Fruit fly (Drosophila melanogaster) whole organism, embryonic: Measurements from ENCODE around the gene CG6972.
A peak's percentile ranks its signal among the peaks of the same experiment; 100 is the strongest.

Source experiments
- Ada2b ChIP-seq: fragments of 200-800 bp; sonication (Bioruptor generic); IDR thresholded peaks from 2 replicates; pipeline ENCODE4 v1.3.6; 2022; ENCODE audit warnings: missing biosample characterization, missing genetic modification characterization
- Aef1 ChIP-seq: fragments of 200-800 bp; sonication (Bioruptor generic); IDR thresholded peaks from 3 replicates; pipeline ENCODE4 v1.3.6; 2022; ENCODE audit warnings: missing biosample characterization, missing genetic modification characterization
- Bteb2 ChIP-seq: fragments of 200-800 bp; sonication (Bioruptor generic); optimal IDR thresholded peaks from 2 replicates; lab custom pipeline; 2016; ENCODE audit warnings: missing biosample characterization, missing genetic modification characterization
- CG10959 ChIP-seq: fragments of 200-800 bp; sonication (Bioruptor generic); IDR thresholded peaks from 2 replicates; pipeline ENCODE4 v1.3.6; 2022; ENCODE audit warnings: missing biosample characterization, missing genetic modification characterization
- CG11093 ChIP-seq: fragments of 200-800 bp; sonication (Bioruptor generic); IDR thresholded peaks from 3 replicates; pipeline ENCODE4 v1.3.6; 2022; ENCODE audit warnings: missing biosample characterization, missing genetic modification characterization
- CG12071 ChIP-seq: fragments of 200-800 bp; sonication (Bioruptor generic); optimal IDR thresholded peaks from 3 replicates; lab custom pipeline; 2018; ENCODE audit warnings: missing biosample characterization, mild to moderate bottlenecking, missing genetic modification characterization
- CG12155 ChIP-seq: fragments of 200-800 bp; sonication (Bioruptor generic); optimal IDR thresholded peaks from 3 replicates; lab custom pipeline; 2016; ENCODE audit warnings: missing biosample characterization, missing genetic modification characterization
- CG12219 ChIP-seq: fragments of 200-800 bp; sonication (Bioruptor generic); optimal IDR thresholded peaks from 3 replicates; lab custom pipeline; 2018; ENCODE audit warnings: missing biosample characterization, mild to moderate bottlenecking, missing genetic modification characterization
- CG12299 ChIP-seq: fragments of 200-800 bp; sonication (Bioruptor generic); optimal IDR thresholded peaks from 2 replicates; lab custom pipeline; 2018; ENCODE audit warnings: missing biosample characterization, mild to moderate bottlenecking, missing genetic modification characterization
- CG12659 ChIP-seq: fragments of 200-800 bp; sonication (Bioruptor generic); optimal IDR thresholded peaks from 3 replicates; lab custom pipeline; 2017; ENCODE audit warnings: mild to moderate bottlenecking, missing biosample characterization, missing genetic modification reagents, missing genetic modification characterization
- CG12769 ChIP-seq: fragments of 200-800 bp; sonication (Bioruptor generic); optimal IDR thresholded peaks from 2 replicates; lab custom pipeline; 2019; ENCODE audit warnings: missing biosample characterization, mild to moderate bottlenecking, missing genetic modification characterization, moderate library complexity
- CG13624 ChIP-seq: fragments of 200-800 bp; sonication (Bioruptor generic); optimal IDR thresholded peaks from 2 replicates; lab custom pipeline; 2016; ENCODE audit warnings: missing biosample characterization, missing genetic modification characterization
- CG13894 ChIP-seq: fragments of 200-800 bp; sonication (Bioruptor generic); optimal IDR thresholded peaks from 3 replicates; lab custom pipeline; 2018; ENCODE audit warnings: missing biosample characterization, mild to moderate bottlenecking, missing genetic modification characterization, moderate library complexity
- CG15011 ChIP-seq: fragments of 200-800 bp; sonication (Bioruptor generic); optimal IDR thresholded peaks from 3 replicates; lab custom pipeline; 2018; ENCODE audit warnings: missing biosample characterization, mild to moderate bottlenecking, missing genetic modification characterization
- CG15073 ChIP-seq: fragments of 200-800 bp; sonication (Bioruptor generic); optimal IDR thresholded peaks from 2 replicates; lab custom pipeline; 2016; ENCODE audit warnings: missing biosample characterization, missing genetic modification characterization
- CG17186 ChIP-seq: fragments of 200-800 bp; sonication (Bioruptor generic); optimal IDR thresholded peaks from 3 replicates; lab custom pipeline; 2017; ENCODE audit warnings: missing biosample characterization, missing genetic modification reagents, missing genetic modification characterization
- CG17361 ChIP-seq: fragments of 200-800 bp; sonication (Bioruptor generic); IDR thresholded peaks from 3 replicates; pipeline ENCODE4 v1.3.6; 2022; ENCODE audit warnings: missing biosample characterization, missing genetic modification characterization
- CG2202 ChIP-seq: fragments of 200-800 bp; sonication (Bioruptor generic); optimal IDR thresholded peaks from 2 replicates; lab custom pipeline; 2018; ENCODE audit warnings: missing biosample characterization, mild to moderate bottlenecking, missing genetic modification characterization
- CG6689 ChIP-seq: fragments of 200-800 bp; sonication (Bioruptor generic); IDR thresholded peaks from 2 replicates; pipeline ENCODE4 v1.3.6; 2022; ENCODE audit warnings: missing biosample characterization, missing genetic modification characterization
- CG7271 ChIP-seq: fragments of 200-800 bp; sonication (Bioruptor generic); optimal IDR thresholded peaks from 2 replicates; lab custom pipeline; 2018; ENCODE audit warnings: missing biosample characterization, mild to moderate bottlenecking, missing genetic modification characterization, moderate library complexity
- CG8089 ChIP-seq: fragments of 200-800 bp; sonication (Bioruptor generic); optimal IDR thresholded peaks from 3 replicates; lab custom pipeline; 2016; ENCODE audit warnings: missing biosample characterization, missing genetic modification characterization
- CG8478 ChIP-seq: fragments of >200 bp; optimal IDR thresholded peaks from 2 replicates; lab custom pipeline; 2018
- CkIIα-i1 ChIP-seq: fragments of 200-800 bp; sonication (Bioruptor generic); IDR thresholded peaks from 2 replicates; pipeline ENCODE4 v1.3.6; 2022; ENCODE audit warnings: missing biosample characterization, missing genetic modification characterization
- D ChIP-seq, 2 experiments: fragments of 200-800 bp in 1 of 2; fragments of >200 bp in 1 of 2; sonication (Bioruptor generic) in 1 of 2; optimal IDR thresholded peaks; 2 replicates in 1 of 2; 3 replicates in 1 of 2; lab custom pipeline; 2017; ENCODE audit warnings: mild to moderate bottlenecking in 1 of 2, missing biosample characterization in 1 of 2, missing genetic modification characterization in 1 of 2, missing genetic modification reagents in 1 of 2
- E2f1 ChIP-seq: fragments of 200-800 bp; sonication (Bioruptor generic); IDR thresholded peaks from 2 replicates; pipeline ENCODE4 v1.3.6; 2022; ENCODE audit warnings: missing biosample characterization, missing genetic modification characterization
- Lhr ChIP-seq: fragments of 200-800 bp; sonication (Bioruptor generic); optimal IDR thresholded peaks from 3 replicates; lab custom pipeline; 2017; ENCODE audit warnings: mild to moderate bottlenecking, missing biosample characterization, missing genetic modification reagents, missing genetic modification characterization
- Myb ChIP-seq: fragments of 200-800 bp; sonication (Bioruptor generic); optimal IDR thresholded peaks from 2 replicates; lab custom pipeline; 2016; ENCODE audit warnings: missing biosample characterization, missing genetic modification characterization
- NFAT ChIP-seq: fragments of 200-800 bp; sonication (Bioruptor generic); IDR thresholded peaks from 2 replicates; pipeline ENCODE4 v1.3.6; 2022; ENCODE audit warnings: missing biosample characterization, missing genetic modification characterization
- Sin3A ChIP-seq: fragments of >200 bp; optimal IDR thresholded peaks from 2 replicates; lab custom pipeline; 2018
- Stat92E ChIP-seq, 3 experiments: fragments of >200 bp in 2 of 3; fragments of 200-800 bp in 1 of 3; sonication (Bioruptor generic) in 1 of 3; optimal IDR thresholded peaks; 2 replicates each; lab custom pipeline; 2017 to 2019; ENCODE audit warnings: missing biosample characterization in 3 of 3, missing genetic modification characterization in 3 of 3, mild to moderate bottlenecking in 1 of 3, moderate library complexity in 1 of 3
- ac ChIP-seq: fragments of 200-800 bp; sonication (Bioruptor generic); optimal IDR thresholded peaks from 3 replicates; lab custom pipeline; 2017; ENCODE audit warnings: missing biosample characterization, mild to moderate bottlenecking, missing genetic modification characterization
- bigmax ChIP-seq: fragments of 200-800 bp; sonication (Bioruptor generic); optimal IDR thresholded peaks from 2 replicates; lab custom pipeline; 2018; ENCODE audit warnings: missing biosample characterization, mild to moderate bottlenecking, missing genetic modification characterization
- cato ChIP-seq: fragments of 200-800 bp; sonication (Bioruptor generic); optimal IDR thresholded peaks from 2 replicates; lab custom pipeline; 2016; ENCODE audit warnings: missing biosample characterization, missing genetic modification characterization, borderline replicate concordance
- chn ChIP-seq: fragments of 200-800 bp; sonication (Bioruptor generic); optimal IDR thresholded peaks from 2 replicates; lab custom pipeline; 2016; ENCODE audit warnings: missing biosample characterization, missing genetic modification characterization
- croc ChIP-seq: fragments of 200-800 bp; sonication (Bioruptor generic); conservative IDR thresholded peaks from 3 replicates; pipeline ENCODE4 v1.3.6; 2022; ENCODE audit warnings: missing biosample characterization, missing genetic modification characterization
- disco-r ChIP-seq: fragments of 200-800 bp; sonication (Bioruptor generic); optimal IDR thresholded peaks from 2 replicates; lab custom pipeline; 2016; ENCODE audit warnings: missing biosample characterization, missing genetic modification characterization
- en ChIP-seq: fragments of 200-800 bp; sonication (Bioruptor generic); optimal IDR thresholded peaks from 2 replicates; lab custom pipeline; 2016; ENCODE audit warnings: missing biosample characterization, missing genetic modification characterization
- ewg ChIP-seq: fragments of 200-800 bp; sonication (Bioruptor generic); optimal IDR thresholded peaks from 3 replicates; lab custom pipeline; 2017; ENCODE audit warnings: mild to moderate bottlenecking, missing biosample characterization, missing genetic modification reagents, missing genetic modification characterization
- eyg ChIP-seq: fragments of 200-800 bp; sonication (Bioruptor generic); optimal IDR thresholded peaks from 3 replicates; lab custom pipeline; 2016; ENCODE audit warnings: missing biosample characterization, missing genetic modification characterization
- gro ChIP-seq: fragments of 200-800 bp; sonication (Bioruptor generic); optimal IDR thresholded peaks from 2 replicates; lab custom pipeline; 2016; ENCODE audit warnings: missing biosample characterization, missing genetic modification characterization
- kay ChIP-seq: fragments of 200-800 bp; sonication (Bioruptor generic); optimal IDR thresholded peaks from 2 replicates; lab custom pipeline; 2016; ENCODE audit warnings: missing biosample characterization, missing genetic modification characterization
- nerfin-1 ChIP-seq: fragments of 200-800 bp; sonication (Bioruptor generic); optimal IDR thresholded peaks from 3 replicates; lab custom pipeline; 2019; ENCODE audit warnings: missing biosample characterization, mild to moderate bottlenecking, missing genetic modification characterization, moderate library complexity
- nerfin-2 ChIP-seq: fragments of 200-800 bp; sonication (Bioruptor generic); IDR thresholded peaks from 2 replicates; pipeline ENCODE4 v1.3.6; 2022; ENCODE audit warnings: missing biosample characterization, missing genetic modification characterization; ENCODE audit not compliant: partially characterized antibody
- onecut ChIP-seq: fragments of 200-800 bp; sonication (Bioruptor generic); IDR thresholded peaks from 2 replicates; pipeline ENCODE4 v1.3.6; 2022; ENCODE audit warnings: missing biosample characterization, missing genetic modification characterization
- phol ChIP-seq: fragments of 200-800 bp; sonication (Bioruptor generic); optimal IDR thresholded peaks from 3 replicates; lab custom pipeline; 2018; ENCODE audit warnings: missing biosample characterization, mild to moderate bottlenecking, missing genetic modification characterization, moderate library complexity
- pnt ChIP-seq: fragments of 200-800 bp; sonication (Bioruptor generic); optimal IDR thresholded peaks from 3 replicates; lab custom pipeline; 2016; ENCODE audit warnings: missing biosample characterization, missing genetic modification characterization
- psq ChIP-seq: fragments of 200-800 bp; sonication (Bioruptor generic); optimal IDR thresholded peaks from 2 replicates; lab custom pipeline; 2017; ENCODE audit warnings: missing biosample characterization, missing genetic modification characterization
- sob ChIP-seq: fragments of 200-800 bp; sonication (Bioruptor generic); IDR thresholded peaks from 2 replicates; pipeline ENCODE4 v1.3.6; 2022; ENCODE audit warnings: missing biosample characterization, missing genetic modification characterization
- wdn ChIP-seq: fragments of 200-800 bp; sonication (Bioruptor generic); IDR thresholded peaks from 2 replicates; pipeline ENCODE4 v1.3.6; 2022; ENCODE audit warnings: missing biosample characterization, missing genetic modification characterization
- wor ChIP-seq: fragments of 200-800 bp; sonication (Bioruptor generic); IDR thresholded peaks from 2 replicates; pipeline ENCODE4 v1.3.6; 2022; ENCODE audit warnings: missing biosample characterization, missing genetic modification characterization
- zfh1 ChIP-seq: fragments of 200-800 bp; sonication (Bioruptor generic); IDR thresholded peaks from 3 replicates; pipeline ENCODE4 v1.3.6; 2022; ENCODE audit warnings: missing biosample characterization, missing genetic modification characterization

The CG6972 gene

dm6 chr3R:22690311-22690710 lies 11.5 kb upstream of the CG6972 start, which contains the start of the genes wfs1 and Nup133 (continued):
- TF ChIP-seq onecut (GFP tag; lab: Robert Waterston, UW): peak; percentile 66; the same call in 1 of the 2 replicates
- no peak for TF ChIP-seq en (GFP tag; lab: Kevin White, UChicago)
- no peak; the same call in 2 of the 3 replicates for TF ChIP-seq Aef1 (GFP tag; lab: Robert Waterston, UW)
- peak; percentile 65; the same call in 2 of the 3 replicates for TF ChIP-seq zfh1 (GFP tag; lab: Robert Waterston, UW)
- no peak for TF ChIP-seq CkIIα-i1 (GFP tag; lab: Robert Waterston, UW)
- TF ChIP-seq CG8089 (GFP tag; lab: Kevin White, UChicago): no peak
- TF ChIP-seq psq (GFP tag; lab: Kevin White, UChicago): peak; percentile 19
- TF ChIP-seq Myb (GFP tag; lab: Kevin White, UChicago): peak; percentile 18
- peak; percentile 39 for TF ChIP-seq cato (GFP tag; lab: Kevin White, UChicago)
- TF ChIP-seq CG6689 (GFP tag; lab: Robert Waterston, UW): peak; percentile 69
- TF ChIP-seq eyg: no peak
- TF ChIP-seq CG17361 (GFP tag; lab: Robert Waterston, UW): no peak; the same call in 1 of the 3 replicates
- TF ChIP-seq CG13624 (GFP tag; lab: Kevin White, UChicago): no peak
- peak; percentile 46 for TF ChIP-seq ewg
- TF ChIP-seq CG12155 (GFP tag; lab: Kevin White, UChicago): peak; percentile 59
- TF ChIP-seq CG13894 (tag; lab: Kevin White, UChicago): no peak
- peak; percentile 85 for TF ChIP-seq nerfin-1 (tag; lab: Kevin White, UChicago)
- TF ChIP-seq CG10959 (GFP tag; lab: Robert Waterston, UW): 0 out of 2 replicates have a peak, but pooled peaks have one; percentile 37
- TF ChIP-seq CG12071: no peak
- TF ChIP-seq kay (GFP tag; lab: Kevin White, UChicago): peak; percentile 55
- TF ChIP-seq CG2202 (tag; lab: Kevin White, UChicago): peak; percentile 50
- TF ChIP-seq Stat92E (GFP tag; optimal IDR thresholded peaks at IDR 0.05; lab: Kevin White, UChicago): peak in 1 of 3 experiments; percentile 57
- no peak for TF ChIP-seq Sin3A
- peak; percentile 13; the same call in 1 of the 3 replicates for TF ChIP-seq croc
- TF ChIP-seq disco-r: no peak
- TF ChIP-seq gro (GFP tag; lab: Kevin White, UChicago): no peak
- TF ChIP-seq phol (tag; lab: Kevin White, UChicago): peak; percentile 87
- TF ChIP-seq Bteb2 (GFP tag; lab: Kevin White, UChicago): no peak
- peak; percentile 65 for TF ChIP-seq E2f1
- TF ChIP-seq CG8478 (lab: Kevin White, UChicago): no peak
- peak; percentile 26; the same call in 1 of the 2 replicates for TF ChIP-seq wdn (GFP tag; lab: Robert Waterston, UW)
- no peak for TF ChIP-seq bigmax (GFP tag; lab: Kevin White, UChicago)
- peak; percentile 70 for TF ChIP-seq CG7271 (tag; lab: Kevin White, UChicago)
- TF ChIP-seq CG12299 (tag; lab: Kevin White, UChicago): peak; percentile 82
- TF ChIP-seq nerfin-2 (GFP tag; lab: Robert Waterston, UW): peak; percentile 58
- no peak for TF ChIP-seq CG11093 (GFP tag; lab: Robert Waterston, UW)
- TF ChIP-seq CG12219: no peak
- no peak for TF ChIP-seq wor
- TF ChIP-seq CG15073 (GFP tag; lab: Kevin White, UChicago): no peak
- no peak for TF ChIP-seq ac
- TF ChIP-seq CG12769: no peak
- no peak for TF ChIP-seq CG17186 (GFP tag; lab: Kevin White, UChicago)
- TF ChIP-seq sob (GFP tag; lab: Robert Waterston, UW): peak; percentile 78
- TF ChIP-seq D (optimal IDR thresholded peaks at IDR 0.05; lab: Kevin White, UChicago): no peak
- peak; percentile 60 for TF ChIP-seq D (GFP tag; optimal IDR thresholded peaks at IDR 0.05; lab: Kevin White, UChicago)
- TF ChIP-seq pnt (GFP tag; lab: Kevin White, UChicago): no peak
- TF ChIP-seq CG12659 (GFP tag; lab: Kevin White, UChicago): peak; percentile 82
- peak; percentile 14 for TF ChIP-seq Lhr (GFP tag; lab: Kevin White, UChicago)
- TF ChIP-seq NFAT (GFP tag; lab: Robert Waterston, UW): 0 out of 2 replicates have a peak, but pooled peaks have one; percentile 40
- peak; percentile 9 for TF ChIP-seq chn (GFP tag; lab: Kevin White, UChicago)
- peak; percentile 43; the same call in 1 of the 2 replicates for TF ChIP-seq Ada2b (GFP tag; lab: Robert Waterston, UW)
- peak; percentile 17 for TF ChIP-seq CG15011 (GFP tag; lab: Kevin White, UChicago)
